Worm (Caenorhabditis elegans): ENCODE data around the gene smc-6.

Gene smc-6

DNA sequence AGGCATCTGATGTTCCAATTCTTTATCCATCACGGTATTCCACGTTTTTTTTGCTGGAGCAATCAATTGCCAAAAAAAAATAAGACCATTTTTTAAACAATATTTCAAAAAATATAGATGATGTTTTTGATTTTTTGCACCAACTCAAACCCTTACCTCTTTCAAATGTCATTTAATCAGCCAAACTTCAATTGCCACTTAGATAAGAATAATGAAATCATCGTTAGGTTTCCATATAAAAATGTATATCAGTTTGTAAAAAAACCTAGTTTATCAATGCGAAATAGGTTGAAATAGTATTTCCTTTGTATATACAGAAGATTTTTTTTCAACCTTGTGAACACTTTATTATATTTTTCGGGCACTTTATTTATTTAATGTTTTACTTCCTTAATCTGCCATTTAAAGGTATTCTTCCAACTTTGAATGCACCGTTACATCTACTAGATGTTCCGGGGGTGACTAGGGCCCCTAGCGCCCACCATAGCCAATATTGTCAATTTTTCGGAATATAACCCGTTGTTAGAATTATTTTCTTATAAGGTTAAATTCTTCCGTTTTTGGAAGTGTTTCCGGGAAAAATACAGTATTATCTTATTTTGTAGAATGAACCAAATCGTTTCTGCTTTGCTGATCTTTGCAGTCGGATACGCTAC, 9.2 kb upstream of the smc-6 start, which contains the start of the genes F54D5.23 and F54D5.4:
Gene F54D5.23, minus strand, starts transcription at position 75 of the 656 bp plus-strand sequence.
Gene F54D5.4, plus strand, starts transcription at position 606 of the 656 bp plus-strand sequence.
- TF ChIP-seq zip-5 (tag; optimal IDR thresholded peaks at IDR 0.05) (no peak), dve-1 (tag; optimal IDR thresholded peaks at IDR 0.05) (no peak), lim-6 (tag; optimal IDR thresholded peaks at IDR 0.05) (no peak), tbx-7 (tag; optimal IDR thresholded peaks at IDR 0.05) (no peak), unc-3 (GFP tag; conservative IDR thresholded peaks at IDR 0.05) (no peak), unc-3 (tag; optimal IDR thresholded peaks at IDR 0.05) (no peak), tbx-2 (tag; optimal IDR thresholded peaks at IDR 0.05) (no peak), C08G9.2 (tag; optimal IDR thresholded peaks at IDR 0.05) (no peak), pag-3 (tag; optimal IDR thresholded peaks at IDR 0.05; ENCODE audit: borderline replicate concordance) (no peak), ceh-19 (GFP tag; optimal IDR thresholded peaks at IDR 0.05) (no peak), ceh-31 (tag; optimal IDR thresholded peaks at IDR 0.05) (no peak), fkh-6 (tag; optimal IDR thresholded peaks at IDR 0.05) (no peak), pros-1 (tag; optimal IDR thresholded peaks at IDR 0.05) (no peak), nhr-11 (tag; optimal IDR thresholded peaks at IDR 0.05) (no peak), madf-2 (tag; optimal IDR thresholded peaks at IDR 0.05) (no peak), hlh-6 (tag; optimal IDR thresholded peaks at IDR 0.05) (no peak), F13H6.1 (tag; optimal IDR thresholded peaks at IDR 0.05) (no peak), ets-4 (tag; optimal IDR thresholded peaks at IDR 0.05) (no peak), ceh-24 (tag; optimal IDR thresholded peaks at IDR 0.05) (no peak), fax-1 (tag; optimal IDR thresholded peaks at IDR 0.05) (no peak), elt-4 (tag; optimal IDR thresholded peaks at IDR 0.05) (no peak)

DNA sequence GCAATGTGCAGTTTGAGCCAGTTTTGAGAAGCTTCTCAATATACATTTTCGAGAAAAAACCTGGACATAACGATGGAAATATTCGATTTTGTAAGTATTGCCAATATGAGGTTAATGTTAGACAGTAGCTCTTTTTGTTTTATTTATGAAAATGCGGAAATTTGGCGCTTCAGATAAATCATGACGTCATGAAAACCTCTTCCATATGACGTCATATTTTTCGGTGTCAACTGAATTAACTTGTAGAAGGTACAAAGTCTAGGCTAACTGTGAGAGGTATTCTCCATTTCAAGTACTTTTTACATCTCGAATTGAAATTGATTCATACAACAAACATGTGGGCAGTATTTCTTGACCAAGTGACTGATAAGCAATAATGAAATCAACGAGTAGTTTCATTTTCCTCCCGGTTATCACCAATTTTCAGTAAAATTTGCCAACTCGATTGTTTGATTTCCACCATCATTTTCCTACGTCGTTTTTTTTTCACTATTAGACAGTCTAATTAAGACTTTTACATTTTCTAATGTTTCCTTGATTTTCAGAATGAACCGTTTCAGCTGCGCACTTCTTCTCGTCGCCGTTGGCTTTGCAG, 7.2 kb upstream of the smc-6 start, which contains the start of gene F54D5.3:
Gene F54D5.3, plus strand, starts transcription at position 546 of the 595 bp plus-strand sequence.
- TF ChIP-seq dmd-4 (tag; optimal IDR thresholded peaks at IDR 0.05; ENCODE audit: borderline replicate concordance) (no peak), npax-4 (tag; optimal IDR thresholded peaks at IDR 0.05) (no peak)

DNA sequence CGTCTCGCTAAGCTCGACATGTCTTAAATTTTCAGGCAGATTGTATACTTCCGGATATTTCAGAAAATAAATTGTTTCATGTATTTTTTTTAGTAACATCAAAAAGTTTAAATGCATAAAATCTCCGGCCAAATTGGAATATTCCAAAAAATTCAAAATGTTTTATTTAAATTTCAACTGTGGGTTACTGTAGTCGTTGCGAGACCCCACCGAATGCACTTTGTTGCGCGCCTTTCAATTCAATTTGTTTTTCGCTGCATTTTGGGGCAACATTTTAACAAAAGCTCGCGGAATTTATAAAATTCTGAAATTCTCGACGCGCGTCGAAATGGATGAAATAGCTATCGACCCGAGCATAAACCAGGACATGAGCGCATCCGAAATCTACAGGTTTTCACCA, 5.6 kb upstream of the smc-6 start, which contains the start of gene F54D5.2:
Gene F54D5.2, plus strand, starts transcription at position 237 of the 400 bp plus-strand sequence.
- TF ChIP-seq K02D7.2 (tag; optimal IDR thresholded peaks at IDR 0.05): no peak
- TF ChIP-seq rnt-1 (tag; optimal IDR thresholded peaks at IDR 0.05): no peak
- no peak for TF ChIP-seq pax-1 (tag; optimal IDR thresholded peaks at IDR 0.05)
- no peak for TF ChIP-seq pros-1 (tag; optimal IDR thresholded peaks at IDR 0.05)
- TF ChIP-seq dmd-4 (tag; optimal IDR thresholded peaks at IDR 0.05; ENCODE audit: borderline replicate concordance): no peak
- no peak for TF ChIP-seq ztf-16 (tag; optimal IDR thresholded peaks at IDR 0.05)
- TF ChIP-seq sdc-2 (tag; optimal IDR thresholded peaks at IDR 0.05): no peak
- TF ChIP-seq gmeb-2 (tag; optimal IDR thresholded peaks at IDR 0.05): no peak
- no peak for TF ChIP-seq Y22D7AL.16 (tag; optimal IDR thresholded peaks at IDR 0.05)
- no peak for TF ChIP-seq hlh-15 (tag; optimal IDR thresholded peaks at IDR 0.05)
- no peak for TF ChIP-seq ref-2 (tag; optimal IDR thresholded peaks at IDR 0.05)
- TF ChIP-seq pha-4 (tag; optimal IDR thresholded peaks at IDR 0.05): no peak
- TF ChIP-seq nfya-1 (tag; optimal IDR thresholded peaks at IDR 0.05): no peak
- no peak for TF ChIP-seq nhr-232 (tag; optimal IDR thresholded peaks at IDR 0.05)
- TF ChIP-seq ahr-1 (tag; optimal IDR thresholded peaks at IDR 0.05): no peak
- TF ChIP-seq fax-1 (tag; optimal IDR thresholded peaks at IDR 0.05): no peak
- TF ChIP-seq K09A11.1 (tag; optimal IDR thresholded peaks at IDR 0.05; ENCODE audit: insufficient read depth): no peak

DNA sequence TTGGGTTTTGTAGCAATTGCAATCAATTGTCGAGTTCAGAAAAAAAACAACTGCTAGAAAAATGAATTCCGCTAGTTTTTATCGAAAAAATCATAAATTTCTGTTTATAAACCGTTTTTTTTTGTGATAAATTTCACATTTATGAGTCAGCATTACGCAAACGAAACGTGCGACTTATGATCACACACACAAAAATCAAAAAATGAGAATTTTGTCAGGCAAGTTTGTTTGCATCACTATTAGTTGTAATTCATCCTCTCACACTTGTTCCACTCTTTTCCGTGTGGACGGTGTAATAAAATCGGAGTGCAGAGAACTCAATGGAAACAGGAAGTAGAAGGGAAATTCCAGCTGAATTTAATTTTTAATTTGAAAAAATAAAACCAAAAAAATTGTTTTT, 1.1 kb upstream of the smc-6 start, which contains the start of gene pcs-1:
Gene pcs-1, minus strand, starts transcription at position 344 of the 400 bp plus-strand sequence.
- TF ChIP-seq lim-6 (tag; optimal IDR thresholded peaks at IDR 0.05) (no peak), sox-2 (GFP tag; IDR thresholded peaks at IDR 0.05) (no peak), Y22D7AL.16 (tag; optimal IDR thresholded peaks at IDR 0.05) (no peak), ref-2 (tag; optimal IDR thresholded peaks at IDR 0.05) (no peak), npax-4 (tag; optimal IDR thresholded peaks at IDR 0.05) (no peak), ahr-1 (tag; optimal IDR thresholded peaks at IDR 0.05) (no peak), hlh-30 (tag; optimal IDR thresholded peaks at IDR 0.05; ENCODE audit: insufficient read depth) (no peak), ceh-9 (tag; optimal IDR thresholded peaks at IDR 0.05) (no peak), lin-11 (tag; optimal IDR thresholded peaks at IDR 0.05) (no peak), fax-1 (tag; optimal IDR thresholded peaks at IDR 0.05) (no peak), mec-3 (tag; optimal IDR thresholded peaks at IDR 0.05; ENCODE audit: borderline replicate concordance) (no peak), K02D7.2 (tag; optimal IDR thresholded peaks at IDR 0.05) (no peak), pag-3 (tag; optimal IDR thresholded peaks at IDR 0.05; ENCODE audit: borderline replicate concordance) (no peak), ama-1 (optimal IDR thresholded peaks at IDR 0.05) (no peak), hlh-8 (tag; optimal IDR thresholded peaks at IDR 0.05) (no peak), unc-42 (tag; optimal IDR thresholded peaks at IDR 0.05) (no peak), pax-1 (tag; optimal IDR thresholded peaks at IDR 0.05) (no peak), ttx-3 (tag; optimal IDR thresholded peaks at IDR 0.05) (no peak)
